Worm (Caenorhabditis elegans) whole organism, late embryonic: ENCODE measurements around the gene C17B7.8.

Experiments used
- F13H6.1 ChIP-seq: sonication (generic microtip); optimal IDR thresholded peaks from 2 replicates; lab custom pipeline; 2016; ENCODE audit warnings: missing genetic modification characterization, missing compliant biosample characterization
- ama-1 ChIP-seq: fragments of 150-350 bp; optimal IDR thresholded peaks from 2 replicates; lab custom pipeline; 2014
- fkh-10 ChIP-seq: fragments of 150-350 bp; optimal IDR thresholded peaks from 2 replicates; lab custom pipeline; 2014; ENCODE audit warnings: missing biosample characterization, missing genetic modification reagents, missing genetic modification characterization
- gmeb-2 ChIP-seq: sonication (generic microtip); optimal IDR thresholded peaks from 2 replicates; lab custom pipeline; 2016; ENCODE audit warnings: missing genetic modification characterization, inconsistent platforms, missing compliant biosample characterization
- hlh-30 ChIP-seq: sonication (generic microtip); optimal IDR thresholded peaks from 2 replicates; lab custom pipeline; 2017; ENCODE audit warnings: antibody characterized with exemption, missing genetic modification characterization, missing compliant biosample characterization; ENCODE audit not compliant: insufficient read depth
- pag-3 ChIP-seq: sonication (generic microtip); optimal IDR thresholded peaks from 2 replicates; lab custom pipeline; 2016; ENCODE audit warnings: missing compliant biosample characterization, missing genetic modification characterization, borderline replicate concordance
- pha-4 ChIP-seq: fragments of 150-350 bp; optimal IDR thresholded peaks from 2 replicates; lab custom pipeline; 2018; ENCODE audit warnings: missing biosample characterization, missing genetic modification reagents, missing genetic modification characterization
- pros-1 ChIP-seq: fragments of 150-350 bp; optimal IDR thresholded peaks from 2 replicates; lab custom pipeline; 2014; ENCODE audit warnings: missing biosample characterization, missing genetic modification reagents, missing genetic modification characterization
- rnt-1 ChIP-seq: sonication (generic microtip); optimal IDR thresholded peaks from 2 replicates; lab custom pipeline; 2016; ENCODE audit warnings: missing genetic modification characterization, missing compliant biosample characterization
- tbx-2 ChIP-seq: sonication (generic microtip); optimal IDR thresholded peaks from 2 replicates; lab custom pipeline; 2016; ENCODE audit warnings: missing genetic modification characterization, missing compliant biosample characterization
- unc-55 ChIP-seq: sonication (generic microtip); optimal IDR thresholded peaks from 2 replicates; lab custom pipeline; 2017; ENCODE audit warnings: missing biosample characterization, missing genetic modification reagents, missing genetic modification characterization
- unc-86 ChIP-seq: sonication (generic microtip); optimal IDR thresholded peaks from 2 replicates; lab custom pipeline; 2016; ENCODE audit warnings: missing genetic modification characterization, missing compliant biosample characterization

- TF ChIP-seq ama-1 (lab: Kevin White, UChicago) (no peak), F13H6.1 (no peak), unc-55 (no peak), fkh-10 (no peak), pha-4 (no peak), tbx-2 (tag; lab: Kevin White, UChicago) (no peak), rnt-1 (tag; lab: Kevin White, UChicago) (no peak), unc-86 (tag; lab: Kevin White, UChicago) (no peak), hlh-30 (tag; lab: Kevin White, UChicago) (no peak), pros-1 (tag; lab: Kevin White, UChicago) (no peak), pag-3 (tag; lab: Kevin White, UChicago) (no peak), gmeb-2 (tag; lab: Kevin White, UChicago) (no peak)
Observed at ce11 chrV:3308169-3308568, 15.9 kb downstream of the C17B7.8 start, which contains the start of gene srbc-3.
